Fruit fly (Drosophila melanogaster) ovary, adult (tissue): ENCODE data around the gene CG6696.

ENCODE experiments used
- CG17801 ChIP-seq: fragments of 200-800 bp; optimal IDR thresholded peaks from 2 replicates; lab custom pipeline; 2019; ENCODE audit warnings: missing biosample characterization, mild to moderate bottlenecking, missing genetic modification characterization, moderate library complexity; ENCODE audit not compliant: partially characterized antibody

CG6696 gene

dm6 chrX:18672900-18673529 lies 11.1 kb upstream of the CG6696 start:
- TF ChIP-seq CG17801 (GFP tag; lab: Kevin White, UChicago), result no peak

- no peak for TF ChIP-seq CG17801 (GFP tag; lab: Kevin White, UChicago)
Measured at dm6 chrX:18671545-18672174, 9.7 kb upstream of the CG6696 start.

dm6 chrX:18669811-18670477 lies 8.0 kb upstream of the CG6696 start:
- TF ChIP-seq CG17801 (GFP tag; lab: Kevin White, UChicago), result no peak

- TF ChIP-seq CG17801 (GFP tag; lab: Kevin White, UChicago), result no peak
Measured at dm6 chrX:18668293-18668692, 6.3 kb upstream of the CG6696 start.

- TF ChIP-seq CG17801 (GFP tag; lab: Kevin White, UChicago), result no peak
Measured at dm6 chrX:18665715-18666267, 3.8 kb upstream of the CG6696 start.

dm6 chrX:18663362-18663761 lies 1.4 kb upstream of the CG6696 start:
- no peak for TF ChIP-seq CG17801 (GFP tag; lab: Kevin White, UChicago)

dm6 chrX:18657502-18657947 lies 4.4 kb downstream of the CG6696 start, which contains the start of gene fu:
TSS of gene fu (plus strand) at chrX:18657755.
- TF ChIP-seq CG17801 (GFP tag; lab: Kevin White, UChicago), result peak; percentile 54

- TF ChIP-seq CG17801 (GFP tag; lab: Kevin White, UChicago), result no peak
Measured at dm6 chrX:18657012-18657411, 4.9 kb downstream of the CG6696 start, which contains the start of gene CG6659. TSS of gene CG6659 (minus strand) at chrX:18657286.

- no peak for TF ChIP-seq CG17801 (GFP tag; lab: Kevin White, UChicago)
Measured at dm6 chrX:18652879-18653278, 9.1 kb downstream of the CG6696 start, which contains the start of gene Ing3. TSS of gene Ing3 (minus strand) at chrX:18653091.

- TF ChIP-seq CG17801 (GFP tag; lab: Kevin White, UChicago), result no peak
Measured at dm6 chrX:18650252-18650651, 11.7 kb downstream of the CG6696 start, which contains the start of gene Hou. TSS of gene Hou (minus strand) at chrX:18650444.

dm6 chrX:18647961-18648360 lies 14.0 kb downstream of the CG6696 start, which contains the start of gene Nup35:
TSS of gene Nup35 (plus strand) at chrX:18648182.
- no peak for TF ChIP-seq CG17801 (GFP tag; lab: Kevin White, UChicago)

dm6 chrX:18646855-18647699 lies 14.9 kb downstream of the CG6696 start, which contains the start of gene Rip11:
TSS of gene Rip11 (minus strand) at chrX:18647648.
- peak; percentile 16 for TF ChIP-seq CG17801 (GFP tag; lab: Kevin White, UChicago)

- no peak for TF ChIP-seq CG17801 (GFP tag; lab: Kevin White, UChicago)
Measured at dm6 chrX:18645720-18646213, 16.2 kb downstream of the CG6696 start.

- TF ChIP-seq CG17801 (GFP tag; lab: Kevin White, UChicago), result peak; percentile 76
Measured at dm6 chrX:18644890-18645289, 17.1 kb downstream of the CG6696 start.
